Worm (Caenorhabditis elegans) whole organism, L4 larva: ENCODE data around the gene W06H8.2.

Experiments
- F10B5.3 ChIP-seq: sonication (generic microtip); optimal IDR thresholded peaks from 2 replicates; lab custom pipeline; 2016; ENCODE audit warnings: mild to moderate bottlenecking, missing genetic modification characterization, missing compliant biosample characterization
- F49E8.2 ChIP-seq: sonication (generic microtip); optimal IDR thresholded peaks from 2 replicates; lab custom pipeline; 2016; ENCODE audit warnings: missing compliant biosample characterization, mild to moderate bottlenecking, missing genetic modification characterization, borderline replicate concordance
- T20F7.1 ChIP-seq: fragments of 200-800 bp; sonication (Bioruptor generic); optimal IDR thresholded peaks from 2 replicates; lab custom pipeline; 2018; ENCODE audit warnings: mild to moderate bottlenecking, missing genetic modification characterization, missing compliant biosample characterization
- Y105C5A.15 ChIP-seq: fragments of 200-800 bp; sonication (Bioruptor generic); IDR thresholded peaks from 2 replicates; pipeline ENCODE4 v1.3.6; 2022; ENCODE audit warnings: missing genetic modification characterization, missing compliant biosample characterization
- ZK546.5 ChIP-seq, 2 experiments: sonication (generic microtip); optimal IDR thresholded peaks; 2 replicates each; lab custom pipeline; 2017; ENCODE audit warnings: missing biosample characterization in 2 of 2, missing genetic modification characterization in 2 of 2
- aha-1 ChIP-seq: fragments of 150-350 bp; peaks from one replicate; lab custom pipeline; 2014; ENCODE audit warnings: missing biosample characterization, missing genetic modification characterization
- ama-1 ChIP-seq: fragments of 150-350 bp; optimal IDR thresholded peaks from 2 replicates; lab custom pipeline; 2014; ENCODE audit warnings: inconsistent platforms, mixed read lengths
- ceh-28 ChIP-seq: fragments of 150-350 bp; optimal IDR thresholded peaks from 2 replicates; lab custom pipeline; 2014; ENCODE audit warnings: missing biosample characterization, missing genetic modification reagents, missing genetic modification characterization
- ceh-44 ChIP-seq: fragments of 200-800 bp; sonication (Bioruptor generic); IDR thresholded peaks from 2 replicates; pipeline ENCODE4 v1.3.6; 2022; ENCODE audit warnings: missing genetic modification reagents, missing genetic modification characterization, missing compliant biosample characterization
- ceh-82 ChIP-seq: sonication (generic microtip); optimal IDR thresholded peaks from 2 replicates; lab custom pipeline; 2017; ENCODE audit warnings: missing biosample characterization, missing genetic modification characterization
- daf-16 ChIP-seq, 3 experiments: sonication (generic microtip); optimal IDR thresholded peaks; 2 replicates each; lab custom pipeline; 2016 to 2017; ENCODE audit warnings: missing genetic modification characterization in 3 of 3, missing genetic modification reagents in 3 of 3, mild to moderate bottlenecking in 2 of 3, missing compliant biosample characterization in 2 of 3, missing biosample characterization in 1 of 3, moderate library complexity in 1 of 3
- daf-19 ChIP-seq: fragments of 200-800 bp; sonication (Bioruptor generic); conservative IDR thresholded peaks from 2 replicates; pipeline ENCODE4 v1.3.6; 2022; ENCODE audit warnings: missing genetic modification characterization, missing compliant biosample characterization
- dmd-6 ChIP-seq: fragments of 200-800 bp; sonication (Bioruptor generic); IDR thresholded peaks from 2 replicates; pipeline ENCODE4 v1.3.6; 2022; ENCODE audit warnings: missing genetic modification reagents, missing genetic modification characterization, missing compliant biosample characterization
- dve-1 ChIP-seq: sonication (generic microtip); optimal IDR thresholded peaks from 2 replicates; lab custom pipeline; 2017; ENCODE audit warnings: antibody characterized with exemption, mild to moderate bottlenecking, missing genetic modification characterization, missing compliant biosample characterization; ENCODE audit not compliant: insufficient read depth
- egl-27 ChIP-seq: sonication (generic microtip); optimal IDR thresholded peaks from 3 replicates; lab custom pipeline; 2017; ENCODE audit warnings: missing biosample characterization, missing genetic modification reagents, missing genetic modification characterization
- egl-43 ChIP-seq: fragments of 200-800 bp; sonication (Bioruptor generic); IDR thresholded peaks from 2 replicates; pipeline ENCODE4 v1.3.6; 2022; ENCODE audit warnings: missing genetic modification reagents, missing genetic modification characterization, missing compliant biosample characterization
- hlh-11 ChIP-seq: fragments of 200-800 bp; sonication (Bioruptor generic); optimal IDR thresholded peaks from 2 replicates; lab custom pipeline; 2018; ENCODE audit warnings: mild to moderate bottlenecking, missing genetic modification characterization, missing compliant biosample characterization
- lim-7 ChIP-seq: fragments of 200-800 bp; sonication (Bioruptor generic); IDR thresholded peaks from 2 replicates; pipeline ENCODE4 v1.3.6; 2022; ENCODE audit warnings: missing genetic modification characterization, missing compliant biosample characterization
- lin-1 ChIP-seq: fragments of 200-800 bp; sonication (Bioruptor generic); IDR thresholded peaks from 2 replicates; pipeline ENCODE4 v1.3.6; 2022; ENCODE audit warnings: missing genetic modification reagents, missing genetic modification characterization, missing compliant biosample characterization
- lin-38 ChIP-seq: fragments of 200-800 bp; sonication (Bioruptor generic); IDR thresholded peaks from 2 replicates; pipeline ENCODE4 v1.3.6; 2022; ENCODE audit warnings: missing genetic modification reagents, missing genetic modification characterization, missing compliant biosample characterization
- mdl-1 ChIP-seq, 2 experiments: fragments of 150-350 bp in 1 of 2; sonication (generic microtip) in 1 of 2; optimal IDR thresholded peaks; 2 replicates each; lab custom pipeline; 2014 to 2017; ENCODE audit warnings: missing biosample characterization in 2 of 2, missing genetic modification characterization in 2 of 2
- mdt-29 ChIP-seq: fragments of 200-800 bp; sonication (Bioruptor generic); IDR thresholded peaks from 2 replicates; pipeline ENCODE4 v1.3.6; 2022; ENCODE audit warnings: missing genetic modification reagents, missing genetic modification characterization, missing compliant biosample characterization
- mep-1 ChIP-seq: fragments of 150-350 bp; sonication (generic microtip); optimal IDR thresholded peaks from 3 replicates; lab custom pipeline; 2014; ENCODE audit warnings: missing biosample characterization, missing genetic modification characterization
- mxl-3 ChIP-seq: fragments of 200-800 bp; sonication (Bioruptor generic); optimal IDR thresholded peaks from 2 replicates; lab custom pipeline; 2018; ENCODE audit warnings: mild to moderate bottlenecking, missing genetic modification characterization, missing compliant biosample characterization
- nhr-28 ChIP-seq: fragments of 150-350 bp; optimal IDR thresholded peaks from 2 replicates; lab custom pipeline; 2014; ENCODE audit warnings: missing biosample characterization, missing genetic modification characterization
- nhr-48 ChIP-seq: sonication (generic microtip); optimal IDR thresholded peaks from 2 replicates; lab custom pipeline; 2016; ENCODE audit warnings: mild to moderate bottlenecking, missing genetic modification characterization, missing compliant biosample characterization
- nhr-76 ChIP-seq: fragments of 150-350 bp; optimal IDR thresholded peaks from 2 replicates; lab custom pipeline; 2014; ENCODE audit warnings: missing biosample characterization, missing genetic modification characterization
- nhr-77 ChIP-seq: fragments of 150-350 bp; optimal IDR thresholded peaks from 2 replicates; lab custom pipeline; 2014; ENCODE audit warnings: missing biosample characterization, missing genetic modification characterization
- pha-4 ChIP-seq, 2 experiments: fragments of 150-350 bp in 1 of 2; fragments of 200-800 bp in 1 of 2; sonication (Bioruptor generic) in 1 of 2; IDR thresholded peaks in 1 of 2; optimal IDR thresholded peaks in 1 of 2; 2 replicates each; pipeline versions ENCODE4 v1.3.6 to Lab custom; 2014 to 2022; ENCODE audit warnings: missing genetic modification characterization in 2 of 2, missing genetic modification reagents in 2 of 2, missing biosample characterization in 1 of 2, missing compliant biosample characterization in 1 of 2
- php-3 ChIP-seq: fragments of 200-800 bp; sonication (Bioruptor generic); IDR thresholded peaks from 2 replicates; pipeline ENCODE4 v1.3.6; 2022; ENCODE audit warnings: missing genetic modification reagents, missing genetic modification characterization, missing compliant biosample characterization
- pqm-1 ChIP-seq: sonication (generic microtip); optimal IDR thresholded peaks from 2 replicates; lab custom pipeline; 2017; ENCODE audit warnings: missing biosample characterization, missing genetic modification characterization
- snpc-1.2 ChIP-seq: fragments of 200-800 bp; sonication (Bioruptor generic); IDR thresholded peaks from 2 replicates; pipeline ENCODE4 v1.3.6; 2022; ENCODE audit warnings: missing genetic modification reagents, missing genetic modification characterization, missing compliant biosample characterization
- spr-1 ChIP-seq: sonication (generic microtip); optimal IDR thresholded peaks from 2 replicates; lab custom pipeline; 2016; ENCODE audit warnings: mild to moderate bottlenecking, missing genetic modification characterization, missing compliant biosample characterization
- tag-97 ChIP-seq: fragments of 200-800 bp; sonication (Bioruptor generic); IDR thresholded peaks from 2 replicates; pipeline ENCODE4 v1.3.6; 2022; ENCODE audit warnings: missing genetic modification characterization, missing compliant biosample characterization
- unc-39 ChIP-seq: sonication (generic microtip); optimal IDR thresholded peaks from 2 replicates; lab custom pipeline; 2017; ENCODE audit warnings: missing biosample characterization, missing genetic modification characterization
- unc-62 ChIP-seq, 3 experiments: fragments of 150-350 bp in 1 of 3; sonication (generic microtip); optimal IDR thresholded peaks in 2 of 3; peaks in 1 of 3; 1 replicate in 1 of 3; 2 replicates in 2 of 3; lab custom pipeline; 2014 to 2017; ENCODE audit warnings: missing biosample characterization in 3 of 3, missing genetic modification characterization in 3 of 3, missing genetic modification reagents in 3 of 3, missing genotype in 1 of 3
- zag-1 ChIP-seq: fragments of 150-350 bp; optimal IDR thresholded peaks from 2 replicates; lab custom pipeline; 2014; ENCODE audit warnings: missing biosample characterization, missing genetic modification characterization
- zfp-2 ChIP-seq: sonication (generic microtip); optimal IDR thresholded peaks from 2 replicates; lab custom pipeline; 2016; ENCODE audit warnings: mild to moderate bottlenecking, missing genetic modification characterization, missing compliant biosample characterization
- ztf-11 ChIP-seq: fragments of 150-350 bp; optimal IDR thresholded peaks from 2 replicates; lab custom pipeline; 2014; ENCODE audit warnings: missing biosample characterization, missing genetic modification characterization

The W06H8.2 gene

DNA sequence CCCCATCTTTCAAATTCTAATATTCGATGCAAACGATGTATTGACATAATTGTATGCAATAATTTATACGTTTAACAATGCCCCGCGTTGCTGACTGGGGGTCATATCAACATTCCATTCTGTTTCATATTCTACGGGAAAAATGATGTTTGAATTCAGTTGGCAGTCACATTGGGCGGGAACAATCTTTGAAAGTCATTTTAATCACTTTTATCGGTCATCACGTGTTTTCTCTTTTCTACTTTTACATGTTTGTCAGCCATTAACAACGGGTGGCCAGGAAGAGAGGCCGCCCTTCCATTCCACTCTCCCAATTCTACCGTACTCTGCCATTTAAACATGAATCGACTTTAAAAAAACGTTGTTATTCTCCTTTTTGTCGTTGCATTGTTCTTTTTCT is 42.2 kb downstream of the W06H8.2 start (continued):
- TF ChIP-seq daf-19: no peak
- TF ChIP-seq ztf-11 (tag; lab: Kevin White, UChicago): no peak
- no peak for TF ChIP-seq mep-1 (tag; lab: Kevin White, UChicago)
- peak in 1 of 2 experiments; percentile 16 for TF ChIP-seq mdl-1 (tag; optimal IDR thresholded peaks at IDR 0.05; lab: Kevin White, UChicago)
- TF ChIP-seq ama-1: no peak
- TF ChIP-seq pha-4 (GFP tag; IDR thresholded peaks at IDR 0.05; lab: Robert Waterston, UW): no peak
- no peak for TF ChIP-seq pha-4 (tag; optimal IDR thresholded peaks at IDR 0.05; lab: Kevin White, UChicago)
- TF ChIP-seq egl-27 (tag; lab: Kevin White, UChicago): no peak
- TF ChIP-seq lim-7: no peak
- no peak for TF ChIP-seq php-3 (GFP tag; lab: Robert Waterston, UW)
- no peak for TF ChIP-seq T20F7.1 (GFP tag; lab: Kevin White, UChicago)
- no peak for TF ChIP-seq lin-1
- no peak for TF ChIP-seq ceh-44
- TF ChIP-seq mdt-29 (GFP tag; lab: Robert Waterston, UW): no peak
- TF ChIP-seq snpc-1.2 (GFP tag; lab: Robert Waterston, UW): no peak
- no peak for TF ChIP-seq zag-1 (tag; lab: Kevin White, UChicago)
- TF ChIP-seq ceh-28 (tag; lab: Kevin White, UChicago): no peak
- TF ChIP-seq unc-39: no peak
- TF ChIP-seq nhr-76 (tag; lab: Kevin White, UChicago): no peak
- TF ChIP-seq tag-97 (GFP tag; lab: Robert Waterston, UW): no peak
- TF ChIP-seq Y105C5A.15 (GFP tag; lab: Robert Waterston, UW): no peak
- no peak for TF ChIP-seq mxl-3 (GFP tag; lab: Kevin White, UChicago)
- no peak for TF ChIP-seq aha-1 (tag; lab: Kevin White, UChicago)
- no peak for TF ChIP-seq egl-43 (GFP tag; lab: Robert Waterston, UW)
- peak; percentile 10 for TF ChIP-seq dve-1 (tag; lab: Kevin White, UChicago)
- no peak for TF ChIP-seq lin-38 (GFP tag; lab: Robert Waterston, UW)
- TF ChIP-seq ZK546.5 (tag; optimal IDR thresholded peaks at IDR 0.05; lab: Kevin White, UChicago): no peak
- no peak for TF ChIP-seq F49E8.2 (tag; lab: Kevin White, UChicago)
- no peak for TF ChIP-seq zfp-2
- TF ChIP-seq ceh-82 (tag; lab: Kevin White, UChicago): no peak

DNA sequence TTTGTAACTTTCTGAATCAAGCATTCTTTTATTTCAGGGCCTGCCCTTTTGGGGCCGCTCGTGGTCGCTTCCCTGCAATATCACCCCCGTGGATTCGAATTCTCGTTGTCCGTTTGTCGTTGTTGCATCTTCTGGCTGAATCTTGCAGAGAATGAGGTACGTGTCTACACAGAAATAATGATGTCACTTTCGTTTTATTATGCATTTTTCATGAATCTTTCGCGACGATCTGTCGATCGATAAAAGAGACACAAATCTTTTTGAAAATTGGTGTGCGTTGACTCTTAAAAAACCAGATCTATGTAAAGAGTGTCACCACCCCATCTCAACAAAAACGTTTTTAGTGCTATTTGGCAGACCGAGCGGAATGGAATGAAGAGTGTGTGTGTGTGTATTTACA is 42.6 kb downstream of the W06H8.2 start:
- TF ChIP-seq mep-1 (tag; lab: Kevin White, UChicago): no peak
- peak in 1 of 2 experiments; percentile 95 for TF ChIP-seq unc-62 (GFP tag; optimal IDR thresholded peaks at IDR 0.05 in 1 of 2; lab: Kevin White, UChicago)
- TF ChIP-seq unc-62 (tag; optimal IDR thresholded peaks at IDR 0.05; lab: Kevin White, UChicago): no peak

DNA sequence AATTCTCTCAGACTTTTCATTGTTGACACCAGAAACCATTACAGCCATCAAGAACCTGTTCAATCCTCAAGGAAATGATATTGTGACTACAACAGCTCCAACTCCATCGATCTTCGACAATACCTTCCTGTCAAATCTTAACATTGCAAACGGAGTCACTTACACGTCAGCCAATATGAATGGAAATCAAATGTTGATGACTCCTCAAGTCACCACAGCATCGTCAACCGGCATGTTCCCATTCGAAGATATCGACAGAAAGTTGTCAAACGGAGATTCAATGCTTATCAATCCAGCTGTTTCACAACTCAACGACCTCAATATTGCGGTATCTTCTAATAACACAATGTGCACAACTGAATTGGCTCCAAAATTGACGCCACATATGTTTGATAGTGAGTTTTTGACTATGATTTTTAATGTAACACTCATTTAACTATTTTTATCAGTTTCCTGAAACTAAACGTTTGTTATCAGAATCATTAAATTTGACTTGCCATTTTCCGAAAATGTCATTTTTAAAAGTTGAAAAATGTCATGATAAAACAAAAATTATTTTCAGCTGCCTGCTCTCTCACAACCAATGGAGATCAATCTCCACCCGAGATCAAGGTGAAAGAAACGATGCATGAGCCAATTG is 44.5 kb downstream of the W06H8.2 start:
- TF ChIP-seq hlh-11 (tag; lab: Kevin White, UChicago): peak; percentile 37
- peak; percentile 57; the same call in 1 of the 2 replicates for TF ChIP-seq php-3 (GFP tag; lab: Robert Waterston, UW)
- TF ChIP-seq F10B5.3 (tag; lab: Kevin White, UChicago): no peak
- TF ChIP-seq dmd-6 (GFP tag; lab: Robert Waterston, UW): peak; percentile 85
- TF ChIP-seq aha-1 (tag; lab: Kevin White, UChicago): peak; percentile 94
- peak; percentile 69 for TF ChIP-seq nhr-77
- peak in 1 of 2 experiments; percentile 90 for TF ChIP-seq unc-62 (GFP tag; optimal IDR thresholded peaks at IDR 0.05 in 1 of 2; lab: Kevin White, UChicago)
- no peak for TF ChIP-seq unc-62 (tag; optimal IDR thresholded peaks at IDR 0.05; lab: Kevin White, UChicago)
- TF ChIP-seq spr-1 (tag; lab: Kevin White, UChicago): no peak
- TF ChIP-seq nhr-48 (tag; lab: Kevin White, UChicago): peak; percentile 66
- no peak for TF ChIP-seq mxl-3 (GFP tag; lab: Kevin White, UChicago)
- no peak for TF ChIP-seq daf-16 (GFP tag; optimal IDR thresholded peaks at IDR 0.05; lab: Kevin White, UChicago)
- peak; percentile 45 for TF ChIP-seq daf-16 (tag; optimal IDR thresholded peaks at IDR 0.05; lab: Kevin White, UChicago)
- peak; percentile 69 for TF ChIP-seq dve-1 (tag; lab: Kevin White, UChicago)
- peak; percentile 82 for TF ChIP-seq pqm-1 (tag; lab: Kevin White, UChicago)
- peak; percentile 75 for TF ChIP-seq nhr-28
